Worm (Caenorhabditis elegans): ENCODE results near the gene luc-7L3.

DNA sequence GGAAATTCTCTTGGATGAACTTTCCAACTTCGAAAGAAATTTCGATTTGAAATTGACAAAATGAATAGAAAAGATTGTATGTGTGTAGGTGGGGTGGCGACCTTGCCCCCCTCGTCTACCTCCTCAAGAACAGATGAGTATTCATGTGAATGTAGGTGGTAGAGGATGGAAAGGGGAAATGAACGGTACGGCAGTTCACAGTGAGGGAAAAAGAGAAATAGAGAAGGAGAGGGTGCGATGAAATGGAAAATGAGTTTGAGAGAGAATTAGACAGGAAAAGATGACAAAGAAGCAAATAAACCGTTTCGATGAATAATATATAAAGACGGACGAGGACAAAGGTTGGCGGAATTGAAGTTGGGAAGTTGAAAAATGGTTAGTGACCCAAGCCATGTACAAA is 24.2 kb upstream of the luc-7L3 start:
- TF ChIP-seq sdz-12 (GFP tag; optimal IDR thresholded peaks at IDR 0.05) = no peak
- no peak for TF ChIP-seq pha-4 (GFP tag; IDR thresholded peaks at IDR 0.05)
- no peak for TF ChIP-seq pha-4 (tag; optimal IDR thresholded peaks at IDR 0.05)
- no peak for TF ChIP-seq fos-1 (tag; optimal IDR thresholded peaks at IDR 0.05)
- TF ChIP-seq R02D3.7 (tag; optimal IDR thresholded peaks at IDR 0.05) = no peak
- no peak for TF ChIP-seq ceh-62 (tag; optimal IDR thresholded peaks at IDR 0.05)
- TF ChIP-seq egl-27 (tag; optimal IDR thresholded peaks at IDR 0.05) = no peak

Measured in whole organism, L4 larva.